Worm (Caenorhabditis elegans): Measurements from ENCODE around the gene F45D3.4.

F45D3.4 gene

ce11 chrV:12590601-12591000 is 37.6 kb upstream of the F45D3.4 start, which contains the start of gene ttr-43:
Gene ttr-43 (minus strand): TSS chrV:12590701.
- TF ChIP-seq K12H6.12 (tag; optimal IDR thresholded peaks at IDR 0.05) (no peak), unc-62 (GFP tag; optimal IDR thresholded peaks at IDR 0.05) (no peak), lsy-27 (tag; optimal IDR thresholded peaks at IDR 0.05; ENCODE audit: borderline replicate concordance, insufficient read depth) (no peak), D2030.7 (GFP tag; IDR thresholded peaks at IDR 0.05) (no peak), snpc-4 (GFP tag; optimal IDR thresholded peaks at IDR 0.05) (no peak), snpc-4 (tag; optimal IDR thresholded peaks at IDR 0.05) (no peak), K11D2.4 (GFP tag; IDR thresholded peaks at IDR 0.05) (no peak), let-607 (tag; optimal IDR thresholded peaks at IDR 0.05) (no peak), sea-2 (GFP tag; IDR thresholded peaks at IDR 0.05) (no peak), Y95B8A.8 (GFP tag; IDR thresholded peaks at IDR 0.05) (no peak), unc-130 (GFP tag; optimal IDR thresholded peaks at IDR 0.05) (no peak)

- TF ChIP-seq egl-18 (GFP tag; IDR thresholded peaks at IDR 0.05): no peak
- TF ChIP-seq ZK185.1 (tag; optimal IDR thresholded peaks at IDR 0.05; ENCODE audit: poor library complexity, severe bottlenecking): no peak
- TF ChIP-seq zfh-2 (GFP tag; conservative IDR thresholded peaks at IDR 0.05): no peak
- no peak for TF ChIP-seq madf-3 (GFP tag; IDR thresholded peaks at IDR 0.05)
- no peak for TF ChIP-seq ceh-27 (GFP tag; optimal IDR thresholded peaks at IDR 0.05)
- no peak for TF ChIP-seq unc-62 (GFP tag; optimal IDR thresholded peaks at IDR 0.05)
- no peak for TF ChIP-seq atf-7 (tag; optimal IDR thresholded peaks at IDR 0.05)
- no peak for TF ChIP-seq lag-1 (GFP tag; IDR thresholded peaks at IDR 0.05)
- TF ChIP-seq madf-8 (GFP tag; conservative IDR thresholded peaks at IDR 0.05): no peak
- no peak for TF ChIP-seq athp-1 (tag; optimal IDR thresholded peaks at IDR 0.05)
- TF ChIP-seq sea-2 (GFP tag; IDR thresholded peaks at IDR 0.05): no peak
- no peak for TF ChIP-seq repo-1 (tag; optimal IDR thresholded peaks at IDR 0.05)
- TF ChIP-seq nhr-120 (GFP tag; IDR thresholded peaks at IDR 0.05): no peak
- TF ChIP-seq F55B11.4 (tag; optimal IDR thresholded peaks at IDR 0.05; ENCODE audit: borderline replicate concordance, insufficient read depth): no peak
- TF ChIP-seq F37B4.10 (GFP tag; IDR thresholded peaks at IDR 0.05): no peak
- TF ChIP-seq cebp-2 (GFP tag; IDR thresholded peaks at IDR 0.05): no peak
- no peak for TF ChIP-seq ekl-4 (GFP tag; IDR thresholded peaks at IDR 0.05)
Observed at ce11 chrV:12588030-12588429, 35.0 kb upstream of the F45D3.4 start, which contains the start of gene C14C10.1. Gene C14C10.1 (plus strand): TSS chrV:12588330.

- no peak for TF ChIP-seq Y56A3A.18 (GFP tag; IDR thresholded peaks at IDR 0.05)
Observed at ce11 chrV:12586793-12587192, 33.8 kb upstream of the F45D3.4 start.

ce11 chrV:12584771-12585170 is 31.8 kb upstream of the F45D3.4 start:
- TF ChIP-seq sptf-2 (GFP tag; optimal IDR thresholded peaks at IDR 0.05) (no peak), ama-1 (optimal IDR thresholded peaks at IDR 0.05) (no peak), ama-1 (GFP tag; optimal IDR thresholded peaks at IDR 0.05) (no peak), ccch-3 (GFP tag; optimal IDR thresholded peaks at IDR 0.05) (no peak), rcor-1 (GFP tag; IDR thresholded peaks at IDR 0.05) (no peak), bed-2 (GFP tag; IDR thresholded peaks at IDR 0.05) (no peak), nhr-120 (GFP tag; IDR thresholded peaks at IDR 0.05) (no peak), atf-7 (tag; optimal IDR thresholded peaks at IDR 0.05) (no peak), F10E7.11 (tag; optimal IDR thresholded peaks at IDR 0.05) (no peak), hrde-1 (tag; optimal IDR thresholded peaks at IDR 0.05; ENCODE audit: borderline replicate concordance) (no peak), unc-62 (GFP tag; optimal IDR thresholded peaks at IDR 0.05) (no peak), mel-28 (tag; optimal IDR thresholded peaks at IDR 0.05; ENCODE audit: borderline replicate concordance) (no peak), snpc-1.1 (tag; optimal IDR thresholded peaks at IDR 0.05; ENCODE audit: insufficient read depth) (no peak), ZK185.1 (tag; optimal IDR thresholded peaks at IDR 0.05; ENCODE audit: poor library complexity, severe bottlenecking) (no peak), hsf-1 (GFP tag; IDR thresholded peaks at IDR 0.05) (no peak), K11D2.4 (GFP tag; IDR thresholded peaks at IDR 0.05) (no peak), lag-1 (GFP tag; IDR thresholded peaks at IDR 0.05) (no peak), chd-7 (tag; optimal IDR thresholded peaks at IDR 0.05) (no peak), egrh-3 (GFP tag; IDR thresholded peaks at IDR 0.05) (no peak), Y95B8A.8 (GFP tag; IDR thresholded peaks at IDR 0.05) (no peak)
